Worm (Caenorhabditis elegans) whole organism, young adult: Measurements from ENCODE around the gene srsx-5.

Experiments
- B0019.2 ChIP-seq: fragments of 200-800 bp; sonication (Bioruptor generic); conservative IDR thresholded peaks from 2 replicates; pipeline ENCODE4 v1.3.6; 2022; ENCODE audit warnings: missing genetic modification reagents, missing genetic modification characterization, missing compliant biosample characterization
- B0035.1 ChIP-seq: sonication (generic microtip); optimal IDR thresholded peaks from 2 replicates; lab custom pipeline; 2016; ENCODE audit warnings: missing genetic modification characterization, mild to moderate bottlenecking, missing compliant biosample characterization, missing genotype, missing genetic modification reagents
- F22D6.2 ChIP-seq: sonication (generic microtip); optimal IDR thresholded peaks from 2 replicates; lab custom pipeline; 2016; ENCODE audit warnings: mild to moderate bottlenecking, missing genetic modification characterization, missing compliant biosample characterization
- F33H1.4 ChIP-seq: fragments of 200-800 bp; sonication (Bioruptor generic); IDR thresholded peaks from 2 replicates; pipeline ENCODE4 v1.3.6; 2022; ENCODE audit warnings: missing genetic modification reagents, missing genetic modification characterization, missing compliant biosample characterization
- F39B2.1 ChIP-seq: fragments of 200-800 bp; sonication (Bioruptor generic); IDR thresholded peaks from 2 replicates; pipeline ENCODE4 v1.3.6; 2022; ENCODE audit warnings: missing genetic modification reagents, missing genetic modification characterization, missing compliant biosample characterization
- F55B11.4 ChIP-seq: sonication (generic microtip); optimal IDR thresholded peaks from 2 replicates; lab custom pipeline; 2016; ENCODE audit warnings: missing compliant biosample characterization, missing genetic modification characterization, borderline replicate concordance; ENCODE audit not compliant: insufficient read depth
- K11D2.4 ChIP-seq: fragments of 200-800 bp; sonication (Bioruptor generic); IDR thresholded peaks from 2 replicates; pipeline ENCODE4 v1.3.6; 2022; ENCODE audit warnings: missing genetic modification reagents, missing genetic modification characterization, missing compliant biosample characterization
- attf-5 ChIP-seq: fragments of 200-800 bp; sonication (Bioruptor generic); optimal IDR thresholded peaks from 2 replicates; lab custom pipeline; 2018; ENCODE audit warnings: mild to moderate bottlenecking, missing genetic modification characterization, missing compliant biosample characterization
- ccch-3 ChIP-seq: fragments of 200-800 bp; sonication (Bioruptor generic); optimal IDR thresholded peaks from 2 replicates; lab custom pipeline; 2018; ENCODE audit warnings: mild to moderate bottlenecking, missing genetic modification characterization, missing compliant biosample characterization
- cebp-1 ChIP-seq, 2 experiments: fragments of 200-800 bp in 1 of 2; sonication (Bioruptor generic) in 1 of 2; sonication (generic microtip) in 1 of 2; IDR thresholded peaks in 1 of 2; optimal IDR thresholded peaks in 1 of 2; 2 replicates each; pipeline versions ENCODE4 v1.3.6 to Lab custom; 2017 to 2022; ENCODE audit warnings: missing compliant biosample characterization in 2 of 2, missing genetic modification characterization in 2 of 2, mild to moderate bottlenecking in 1 of 2, missing genetic modification reagents in 1 of 2, moderate library complexity in 1 of 2
- ceh-27 ChIP-seq: fragments of 200-800 bp; sonication (Bioruptor generic); optimal IDR thresholded peaks from 2 replicates; lab custom pipeline; 2018; ENCODE audit warnings: mild to moderate bottlenecking, missing genetic modification characterization, moderate library complexity, missing compliant biosample characterization
- chd-7 ChIP-seq: sonication (generic microtip); optimal IDR thresholded peaks from 2 replicates; lab custom pipeline; 2016; ENCODE audit warnings: mild to moderate bottlenecking, missing genetic modification characterization, moderate library complexity, missing compliant biosample characterization
- dox-1 ChIP-seq: fragments of 200-800 bp; sonication (Bioruptor generic); IDR thresholded peaks from 2 replicates; pipeline ENCODE4 v1.3.6; 2022; ENCODE audit warnings: missing genetic modification reagents, missing genetic modification characterization, missing compliant biosample characterization
- dpl-1 ChIP-seq: fragments of 150-350 bp; optimal IDR thresholded peaks from 2 replicates; lab custom pipeline; 2014; ENCODE audit warnings: missing biosample characterization, missing genetic modification reagents, missing genetic modification characterization
- egrh-3 ChIP-seq: fragments of 200-800 bp; sonication (Bioruptor generic); IDR thresholded peaks from 2 replicates; pipeline ENCODE4 v1.3.6; 2022; ENCODE audit warnings: missing genetic modification reagents, missing genetic modification characterization, missing compliant biosample characterization
- hlh-26 ChIP-seq: fragments of 200-800 bp; sonication (Bioruptor generic); conservative IDR thresholded peaks from 2 replicates; pipeline ENCODE4 v1.3.6; 2022; ENCODE audit warnings: missing genetic modification reagents, missing genetic modification characterization, missing compliant biosample characterization
- hmg-1.2 ChIP-seq: fragments of 200-800 bp; sonication (Bioruptor generic); IDR thresholded peaks from 2 replicates; pipeline ENCODE4 v1.3.6; 2022; ENCODE audit warnings: missing genetic modification reagents, missing genetic modification characterization, missing compliant biosample characterization
- hsf-1 ChIP-seq: fragments of 200-800 bp; sonication (Bioruptor generic); IDR thresholded peaks from 2 replicates; pipeline ENCODE4 v1.3.6; 2022; ENCODE audit warnings: missing genetic modification reagents, missing genetic modification characterization, missing compliant biosample characterization
- lin-40 ChIP-seq: sonication (generic microtip); optimal IDR thresholded peaks from 2 replicates; lab custom pipeline; 2016; ENCODE audit warnings: missing genetic modification characterization, mild to moderate bottlenecking, missing compliant biosample characterization, missing genotype, missing genetic modification reagents
- lir-1 ChIP-seq: fragments of 200-800 bp; sonication (Bioruptor generic); conservative IDR thresholded peaks from 2 replicates; pipeline ENCODE4 v1.3.6; 2022; ENCODE audit warnings: missing genetic modification reagents, missing genetic modification characterization, missing compliant biosample characterization
- mcd-1 ChIP-seq: fragments of 200-800 bp; sonication (Bioruptor generic); IDR thresholded peaks from 2 replicates; pipeline ENCODE4 v1.3.6; 2022; ENCODE audit warnings: missing genetic modification reagents, missing genetic modification characterization, missing compliant biosample characterization
- mel-28 ChIP-seq: sonication (generic microtip); optimal IDR thresholded peaks from 2 replicates; lab custom pipeline; 2016; ENCODE audit warnings: borderline replicate concordance, mild to moderate bottlenecking, missing genetic modification characterization, missing compliant biosample characterization
- mes-4 ChIP-seq: sonication (generic microtip); optimal IDR thresholded peaks from 2 replicates; lab custom pipeline; 2016; ENCODE audit warnings: missing genotype, missing genetic modification characterization, missing compliant biosample characterization
- mxl-1 ChIP-seq: sonication (generic microtip); optimal IDR thresholded peaks from 2 replicates; lab custom pipeline; 2016; ENCODE audit warnings: missing genetic modification characterization, missing compliant biosample characterization
- nfya-1 ChIP-seq: sonication (generic microtip); optimal IDR thresholded peaks from 2 replicates; lab custom pipeline; 2017; ENCODE audit warnings: antibody characterized with exemption, missing compliant biosample characterization, missing genetic modification characterization, borderline replicate concordance; ENCODE audit not compliant: insufficient read depth
- nhr-179 ChIP-seq: sonication (generic microtip); optimal IDR thresholded peaks from 2 replicates; lab custom pipeline; 2016; ENCODE audit warnings: mild to moderate bottlenecking, missing genetic modification characterization, missing compliant biosample characterization
- nhr-80 ChIP-seq: sonication (generic microtip); optimal IDR thresholded peaks from 2 replicates; lab custom pipeline; 2016; ENCODE audit warnings: missing genetic modification characterization, missing compliant biosample characterization
- pbrm-1 ChIP-seq: fragments of 200-800 bp; sonication (Bioruptor generic); IDR thresholded peaks from 2 replicates; pipeline ENCODE4 v1.3.6; 2022; ENCODE audit warnings: missing genetic modification reagents, missing genetic modification characterization, missing compliant biosample characterization
- pha-4 ChIP-seq: fragments of 150-350 bp; sonication (generic microtip); optimal IDR thresholded peaks from 2 replicates; lab custom pipeline; 2014; ENCODE audit warnings: missing biosample characterization, missing genetic modification reagents, missing genetic modification characterization
- snpc-1.1 ChIP-seq: sonication (generic microtip); optimal IDR thresholded peaks from 2 replicates; lab custom pipeline; 2017; ENCODE audit warnings: missing genetic modification characterization, mild to moderate bottlenecking, missing compliant biosample characterization, antibody characterized with exemption, moderate library complexity, missing genotype, missing genetic modification reagents; ENCODE audit not compliant: insufficient read depth
- snpc-3.4 ChIP-seq: sonication (generic microtip); optimal IDR thresholded peaks from 2 replicates; lab custom pipeline; 2017; ENCODE audit warnings: missing genetic modification characterization, mild to moderate bottlenecking, missing compliant biosample characterization, antibody characterized with exemption, moderate library complexity, missing genotype, missing genetic modification reagents
- snpc-4 ChIP-seq, 5 experiments: fragments of 150-350 bp in 1 of 5; sonication (generic microtip) in 4 of 5; optimal IDR thresholded peaks; 2 replicates each; lab custom pipeline; 2014 to 2018; ENCODE audit warnings: missing genetic modification characterization in 5 of 5, missing biosample characterization in 3 of 5, antibody characterized with exemption in 2 of 5, mild to moderate bottlenecking in 2 of 5, missing compliant biosample characterization in 2 of 5, missing genotype in 2 of 5, moderate library complexity in 2 of 5, missing genetic modification reagents in 1 of 5
- tbp1 ChIP-seq: fragments of 200-800 bp; sonication (Bioruptor generic); optimal IDR thresholded peaks from 2 replicates; lab custom pipeline; 2018; ENCODE audit warnings: mild to moderate bottlenecking, missing genetic modification characterization, missing compliant biosample characterization
- tlf-1 ChIP-seq: fragments of 200-800 bp; sonication (Bioruptor generic); optimal IDR thresholded peaks from 2 replicates; lab custom pipeline; 2018; ENCODE audit warnings: mild to moderate bottlenecking, missing genetic modification characterization, missing compliant biosample characterization
- zfh-2 ChIP-seq: fragments of 200-800 bp; sonication (Bioruptor generic); conservative IDR thresholded peaks from 2 replicates; pipeline ENCODE4 v1.3.6; 2022; ENCODE audit warnings: missing genetic modification reagents, missing genetic modification characterization, missing compliant biosample characterization
- zim-3 ChIP-seq: sonication (generic microtip); optimal IDR thresholded peaks from 2 replicates; lab custom pipeline; 2017; ENCODE audit warnings: mild to moderate bottlenecking, missing genetic modification characterization, moderate library complexity, missing compliant biosample characterization
- ztf-3 ChIP-seq: fragments of 200-800 bp; sonication (Bioruptor generic); optimal IDR thresholded peaks from 2 replicates; lab custom pipeline; 2018; ENCODE audit warnings: mild to moderate bottlenecking, missing genetic modification characterization, missing compliant biosample characterization

Gene srsx-5

ce11 chrV:7971376-7971775, 42.6 kb downstream of the srsx-5 start:
- TF ChIP-seq nhr-179 (tag; lab: Kevin White, UChicago) (no peak), B0019.2 (GFP tag; lab: Robert Waterston, UW) (no peak), snpc-1.1 (tag; lab: Kevin White, UChicago) (no peak), chd-7 (tag; lab: Kevin White, UChicago) (no peak), mes-4 (tag; lab: Kevin White, UChicago) (no peak), F55B11.4 (tag; lab: Kevin White, UChicago) (no peak), lin-40 (tag; lab: Kevin White, UChicago) (no peak), K11D2.4 (GFP tag; lab: Robert Waterston, UW) (no peak), ceh-27 (no peak), tbp1 (GFP tag; lab: Kevin White, UChicago) (no peak), B0035.1 (no peak), ccch-3 (no peak), hlh-26 (GFP tag; lab: Robert Waterston, UW) (no peak), ztf-3 (GFP tag; lab: Kevin White, UChicago) (no peak), F33H1.4 (no peak), tlf-1 (GFP tag; lab: Kevin White, UChicago) (no peak), dox-1 (GFP tag; lab: Robert Waterston, UW) (no peak), mxl-1 (no peak), dpl-1 (GFP tag; lab: Kevin White, UChicago) (no peak), F22D6.2 (no peak)

- peak; percentile 70 for TF ChIP-seq nhr-80 (tag; lab: Kevin White, UChicago)
- no peak for TF ChIP-seq F39B2.1 (GFP tag; lab: Robert Waterston, UW)
- TF ChIP-seq zfh-2 (GFP tag; lab: Robert Waterston, UW) = peak; percentile 15
These were observed 49.1 kb downstream of the srsx-5 start, which contains the start of gene let-413 for ce11 chrV:7977701-7978461. Gene let-413, minus strand, starts transcription at chrV:7977776.

ce11 chrV:7978798-7979197, 50.0 kb downstream of the srsx-5 start:
- TF ChIP-seq cebp-1 (GFP tag; IDR thresholded peaks at IDR 0.05; lab: Robert Waterston, UW) = no peak
- TF ChIP-seq cebp-1 (tag; optimal IDR thresholded peaks at IDR 0.05; lab: Kevin White, UChicago) = peak; percentile 44
- no peak for TF ChIP-seq K11D2.4 (GFP tag; lab: Robert Waterston, UW)
- no peak for TF ChIP-seq nfya-1 (tag; lab: Kevin White, UChicago)
- no peak for TF ChIP-seq lir-1 (GFP tag; lab: Robert Waterston, UW)
- TF ChIP-seq snpc-3.4 (tag; lab: Kevin White, UChicago) = no peak
- TF ChIP-seq mcd-1 (GFP tag; lab: Robert Waterston, UW) = 0 out of 2 replicates have a peak, but pooled peaks have one; percentile 22
- no peak for TF ChIP-seq snpc-4 (GFP tag; optimal IDR thresholded peaks at IDR 0.05; lab: Kevin White, UChicago)
- TF ChIP-seq snpc-4 (tag; optimal IDR thresholded peaks at IDR 0.05; lab: Kevin White, UChicago) = peak in 2 of 4 experiments; percentile 14 to 22
- peak; percentile 44 for TF ChIP-seq nhr-80 (tag; lab: Kevin White, UChicago)
- TF ChIP-seq tlf-1 (GFP tag; lab: Kevin White, UChicago) = no peak
- TF ChIP-seq hmg-1.2 (GFP tag; lab: Robert Waterston, UW) = peak; percentile 44; the same call in 1 of the 2 replicates
- peak; percentile 44; the same call in 1 of the 2 replicates for TF ChIP-seq dox-1 (GFP tag; lab: Robert Waterston, UW)
- peak; percentile 49 for TF ChIP-seq ceh-27
- TF ChIP-seq attf-5 (GFP tag; lab: Kevin White, UChicago) = peak; percentile 62
- no peak for TF ChIP-seq zim-3 (tag; lab: Kevin White, UChicago)
- TF ChIP-seq tbp1 (GFP tag; lab: Kevin White, UChicago) = no peak
- TF ChIP-seq mel-28 (tag; lab: Kevin White, UChicago) = no peak
- no peak for TF ChIP-seq hsf-1 (GFP tag; lab: Robert Waterston, UW)
- no peak for TF ChIP-seq pha-4 (tag; lab: Kevin White, UChicago)
- no peak for TF ChIP-seq egrh-3 (GFP tag; lab: Robert Waterston, UW)
- no peak for TF ChIP-seq pbrm-1
- TF ChIP-seq, all 124 proteins: peak for 8
